Fruit fly (Drosophila melanogaster): ENCODE data around the gene nAChRbeta2.
A peak's percentile ranks its signal among the peaks of the same experiment; 100 is the strongest.

nAChRbeta2 gene

DNA sequence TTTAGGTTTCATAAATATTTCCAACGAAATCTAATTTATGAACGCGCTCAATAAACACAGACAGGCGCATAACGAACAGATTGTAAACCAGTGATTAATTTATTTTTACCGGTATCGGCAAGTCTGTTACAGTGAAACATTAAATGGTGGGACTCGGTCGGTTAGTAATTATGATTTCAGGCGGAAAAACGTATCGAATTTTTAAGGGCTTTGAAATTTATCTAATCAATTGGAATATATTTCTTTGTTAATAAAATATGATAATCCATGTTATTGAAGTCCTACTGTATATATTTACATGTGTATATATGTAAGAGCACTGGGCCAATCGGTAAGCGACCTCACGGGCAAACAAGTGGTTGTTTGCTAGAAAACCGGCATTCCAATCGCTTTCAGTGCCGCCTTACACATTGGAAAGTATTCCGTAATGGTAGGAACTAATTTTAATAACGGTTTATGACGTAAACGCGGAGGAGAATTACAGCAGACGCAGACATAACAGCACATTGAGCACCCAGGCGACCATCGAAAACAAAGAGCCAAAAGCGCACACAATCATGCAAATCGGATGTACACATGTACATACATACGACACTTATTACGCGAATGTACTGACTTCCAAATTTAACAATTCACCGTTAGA lies 28.2 kb upstream of the nAChRbeta2 start (continued):
- no peak for TF ChIP-seq pan (optimal IDR thresholded peaks at IDR 0.05)
- TF ChIP-seq pan (GFP tag; optimal IDR thresholded peaks at IDR 0.05 in 1 of 2, IDR thresholded peaks at IDR 0.05 in 1 of 2): peak in 1 of 2 experiments; percentile 96
- peak; percentile 94 for TF ChIP-seq stc (GFP tag; IDR thresholded peaks at IDR 0.05)
- peak; percentile 85 for TF ChIP-seq HLH54F (GFP tag; optimal IDR thresholded peaks at IDR 0.05)
- peak; percentile 66 for TF ChIP-seq Doc2 (GFP tag; IDR thresholded peaks at IDR 0.05)
- peak; percentile 96 for TF ChIP-seq CG11695 (GFP tag; IDR thresholded peaks at IDR 0.05)
- TF ChIP-seq maf-S (GFP tag; optimal IDR thresholded peaks at IDR 0.05): peak; percentile 71
- peak; percentile 98 for TF ChIP-seq CG32532 (GFP tag; IDR thresholded peaks at IDR 0.05)
- TF ChIP-seq CG9727 (GFP tag; optimal IDR thresholded peaks at IDR 0.05): peak; percentile 88
- TF ChIP-seq Usf (GFP tag; optimal IDR thresholded peaks at IDR 0.05): peak; percentile 49
- peak; percentile 72 for TF ChIP-seq CG1792 (GFP tag; optimal IDR thresholded peaks at IDR 0.05)
- peak; percentile 96 for TF ChIP-seq CG14441 (GFP tag; IDR thresholded peaks at IDR 0.05)
- TF ChIP-seq CG15073 (GFP tag; optimal IDR thresholded peaks at IDR 0.05): peak; percentile 51
- TF ChIP-seq CG31224 (GFP tag; IDR thresholded peaks at IDR 0.05): peak; percentile 89
- TF ChIP-seq Myb (GFP tag; optimal IDR thresholded peaks at IDR 0.05): peak; percentile 51
- TF ChIP-seq CG3163 (GFP tag; optimal IDR thresholded peaks at IDR 0.05): peak; percentile 67
- peak; percentile 95 for TF ChIP-seq Ada2b (GFP tag; IDR thresholded peaks at IDR 0.05)
- peak; percentile 95 for TF ChIP-seq CG10543 (GFP tag; optimal IDR thresholded peaks at IDR 0.05)
- TF ChIP-seq gro (GFP tag; optimal IDR thresholded peaks at IDR 0.05): peak; percentile 95
- TF ChIP-seq zfh1 (GFP tag; IDR thresholded peaks at IDR 0.05): peak; percentile 93
- TF ChIP-seq CG11398 (GFP tag; optimal IDR thresholded peaks at IDR 0.05): peak; percentile 75
- no peak for TF ChIP-seq CG7963 (GFP tag; IDR thresholded peaks at IDR 0.05; ENCODE audit: partially characterized antibody)
- TF ChIP-seq pfk (GFP tag; optimal IDR thresholded peaks at IDR 0.05): peak; percentile 30
- peak; percentile 77 for TF ChIP-seq Side (GFP tag; optimal IDR thresholded peaks at IDR 0.05)
- TF ChIP-seq CG7556 (GFP tag; optimal IDR thresholded peaks at IDR 0.05): peak; percentile 82
- peak; percentile 85 for TF ChIP-seq CG3726 (GFP tag; IDR thresholded peaks at IDR 0.05)
- TF ChIP-seq sima (GFP tag; optimal IDR thresholded peaks at IDR 0.05): peak; percentile 52
- peak; percentile 3 for TF ChIP-seq zf30C (GFP tag; optimal IDR thresholded peaks at IDR 0.05)
- TF ChIP-seq CG3281 (GFP tag; optimal IDR thresholded peaks at IDR 0.05): peak; percentile 87
- peak; percentile 81 for TF ChIP-seq CG3838 (GFP tag; optimal IDR thresholded peaks at IDR 0.05)
- TF ChIP-seq gcm2 (GFP tag; optimal IDR thresholded peaks at IDR 0.05): peak; percentile 77
- TF ChIP-seq Ptx1 (GFP tag; IDR thresholded peaks at IDR 0.05): peak; percentile 94
- TF ChIP-seq MTF-1 (GFP tag; optimal IDR thresholded peaks at IDR 0.05; ENCODE audit: borderline replicate concordance): peak; percentile 31
- TF ChIP-seq Vsx1 (GFP tag; optimal IDR thresholded peaks at IDR 0.05): peak; percentile 76
- TF ChIP-seq CG2889 (GFP tag; IDR thresholded peaks at IDR 0.05): peak; percentile 91
- peak; percentile 93 for TF ChIP-seq CG17385 (GFP tag; optimal IDR thresholded peaks at IDR 0.05)
- TF ChIP-seq CG30431 (GFP tag; optimal IDR thresholded peaks at IDR 0.05): peak; percentile 77

DNA sequence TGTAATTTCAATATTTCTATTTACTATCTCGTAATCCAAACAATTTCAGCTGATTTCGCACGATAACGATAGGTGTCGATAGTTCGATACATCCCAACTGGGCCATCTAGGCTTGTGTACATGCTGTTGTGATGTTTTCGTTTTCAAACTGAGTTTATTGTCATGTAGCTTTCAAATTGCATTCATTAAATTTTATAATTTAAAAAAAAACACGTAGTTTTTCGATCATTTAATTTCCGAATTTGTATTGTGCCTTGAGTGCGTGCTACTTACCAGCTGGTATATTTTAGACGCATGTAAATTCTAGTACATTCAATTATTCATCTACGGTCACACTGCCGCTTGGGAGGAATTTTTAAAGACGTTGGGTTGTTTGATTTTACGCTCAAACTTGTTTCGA lies 15.4 kb upstream of the nAChRbeta2 start, which contains the start of the genes CG13623 and ana1:
TSS of gene CG13623 (minus strand) at position 231 of the 400 bp plus-strand sequence.
TSS of gene ana1 (plus strand) at position 249 of the 400 bp plus-strand sequence.
- TF ChIP-seq Spps (tag; optimal IDR thresholded peaks at IDR 0.05): no peak
- TF ChIP-seq CG12299 (tag; optimal IDR thresholded peaks at IDR 0.05): no peak
- no peak for TF ChIP-seq CG15073 (GFP tag; optimal IDR thresholded peaks at IDR 0.05)
- TF ChIP-seq Dp (GFP tag; optimal IDR thresholded peaks at IDR 0.05): peak; percentile 78
- no peak for TF ChIP-seq crc (GFP tag; optimal IDR thresholded peaks at IDR 0.05)
- peak; percentile 27; the same call in 1 of the 2 replicates for TF ChIP-seq CG3847 (GFP tag; IDR thresholded peaks at IDR 0.05)
- TF ChIP-seq Sin3A (optimal IDR thresholded peaks at IDR 0.05): peak; percentile 70
- TF ChIP-seq E2f2 (GFP tag; IDR thresholded peaks at IDR 0.05): peak; percentile 85
- no peak for TF ChIP-seq pum (GFP tag; optimal IDR thresholded peaks at IDR 0.05)
- TF ChIP-seq dpn (GFP tag; optimal IDR thresholded peaks at IDR 0.05): no peak
- TF ChIP-seq CG10366 (GFP tag; IDR thresholded peaks at IDR 0.05): no peak
- TF ChIP-seq amos (GFP tag; IDR thresholded peaks at IDR 0.05; ENCODE audit: partially characterized antibody): peak; percentile 41; the same call in 1 of the 2 replicates
- 0 out of 3 replicates have a peak, but pooled peaks have one; percentile 37 for TF ChIP-seq vnd (GFP tag; IDR thresholded peaks at IDR 0.05; ENCODE audit: partially characterized antibody)
- no peak for TF ChIP-seq gce (GFP tag; IDR thresholded peaks at IDR 0.05)
- TF ChIP-seq sr (GFP tag; IDR thresholded peaks at IDR 0.05): no peak
- no peak for TF ChIP-seq shn (GFP tag; optimal IDR thresholded peaks at IDR 0.05)
- no peak for TF ChIP-seq Nf-YB (GFP tag; optimal IDR thresholded peaks at IDR 0.05)
